Worm (Caenorhabditis elegans) whole organism, L3 larva: Measurements from ENCODE around the gene scav-3.

ENCODE experiments used
- ceh-82 ChIP-seq: fragments of 150-350 bp; optimal IDR thresholded peaks from 2 replicates; lab custom pipeline; 2014; ENCODE audit warnings: missing biosample characterization, missing genetic modification characterization
- nhr-11 ChIP-seq: fragments of 150-350 bp; optimal IDR thresholded peaks from 2 replicates; lab custom pipeline; 2014; ENCODE audit warnings: missing biosample characterization, missing genetic modification characterization
- nhr-76 ChIP-seq: fragments of 150-350 bp; sonication (generic microtip); optimal IDR thresholded peaks from 5 replicates; lab custom pipeline; 2014; ENCODE audit warnings: missing biosample characterization, missing genetic modification characterization
- nhr-77 ChIP-seq: fragments of 150-350 bp; optimal IDR thresholded peaks from 2 replicates; lab custom pipeline; 2014; ENCODE audit warnings: missing biosample characterization, missing genetic modification characterization
- skn-1 ChIP-seq: fragments of 150-350 bp; optimal IDR thresholded peaks from 2 replicates; lab custom pipeline; 2014; ENCODE audit warnings: missing biosample characterization, missing genetic modification characterization
- zag-1 ChIP-seq: fragments of 150-350 bp; optimal IDR thresholded peaks from 2 replicates; lab custom pipeline; 2014; ENCODE audit warnings: missing biosample characterization, missing genetic modification characterization

DNA sequence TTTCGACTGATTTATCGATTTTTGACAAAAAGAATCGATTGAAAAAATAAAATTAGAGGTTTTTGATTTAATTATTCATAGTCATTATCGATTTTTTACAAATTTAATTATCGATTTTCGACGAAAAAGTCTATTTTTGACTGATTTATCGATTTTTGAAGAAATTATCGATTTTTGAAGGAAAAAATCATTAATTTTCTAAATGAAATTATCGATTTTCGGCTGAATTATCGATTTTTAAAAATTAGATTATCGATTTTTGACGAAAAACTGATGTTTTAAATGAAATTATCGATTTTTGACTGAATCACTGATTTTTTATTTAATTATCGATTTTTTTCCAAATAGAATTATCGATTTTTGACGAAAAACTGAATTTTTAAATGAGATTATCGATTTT is 45.6 kb downstream of the scav-3 start:
- no peak for TF ChIP-seq nhr-76 (tag; lab: Kevin White, UChicago)
- TF ChIP-seq nhr-77 (tag; lab: Kevin White, UChicago): no peak
- TF ChIP-seq nhr-11 (tag; lab: Kevin White, UChicago): no peak
- TF ChIP-seq skn-1 (tag; lab: Kevin White, UChicago): no peak
- TF ChIP-seq ceh-82 (tag; lab: Kevin White, UChicago): no peak
- TF ChIP-seq zag-1 (tag; lab: Kevin White, UChicago): no peak
